Worm (Caenorhabditis elegans) whole organism, L4/young adult: ENCODE data around the gene arrd-17.

Experiments
- W03F9.2 ChIP-seq: fragments of 150-350 bp; optimal IDR thresholded peaks from 2 replicates; lab custom pipeline; 2014; ENCODE audit warnings: missing biosample characterization, missing genetic modification characterization
- dao-5 ChIP-seq: sonication (generic microtip); optimal IDR thresholded peaks from 2 replicates; lab custom pipeline; 2016; ENCODE audit warnings: missing genotype, missing genetic modification characterization, moderate library complexity, missing compliant biosample characterization
- him-1 ChIP-seq: sonication (generic microtip); optimal IDR thresholded peaks from 2 replicates; lab custom pipeline; 2016; ENCODE audit warnings: missing genotype, missing genetic modification reagents, missing genetic modification characterization, missing compliant biosample characterization

arrd-17 gene

DNA sequence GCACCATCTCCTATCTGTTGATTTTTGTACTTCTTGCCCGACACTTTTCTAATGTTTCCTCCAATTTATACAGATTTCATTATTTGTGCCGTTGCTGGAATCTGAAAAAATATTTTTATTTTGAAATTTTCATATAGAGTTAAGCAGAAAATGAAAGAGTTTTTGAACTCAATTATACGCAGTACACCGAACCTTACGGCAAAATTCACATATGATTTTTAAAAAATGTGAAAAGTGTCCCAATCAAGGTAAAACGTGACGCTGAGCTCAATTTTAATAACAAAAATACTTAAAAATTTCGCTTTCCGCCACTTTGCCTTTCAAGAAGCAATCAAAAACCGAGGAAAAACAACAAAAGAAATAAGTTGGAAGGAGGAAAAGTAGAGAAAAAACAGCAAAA is at the start of gene arrd-17:
TSS of gene arrd-17 (minus strand) at position 101 of the 400 bp plus-strand sequence.
- TF ChIP-seq him-1 (tag; lab: Kevin White, UChicago) (no peak), dao-5 (tag; lab: Kevin White, UChicago) (no peak), W03F9.2 (tag; lab: Kevin White, UChicago) (no peak)

DNA sequence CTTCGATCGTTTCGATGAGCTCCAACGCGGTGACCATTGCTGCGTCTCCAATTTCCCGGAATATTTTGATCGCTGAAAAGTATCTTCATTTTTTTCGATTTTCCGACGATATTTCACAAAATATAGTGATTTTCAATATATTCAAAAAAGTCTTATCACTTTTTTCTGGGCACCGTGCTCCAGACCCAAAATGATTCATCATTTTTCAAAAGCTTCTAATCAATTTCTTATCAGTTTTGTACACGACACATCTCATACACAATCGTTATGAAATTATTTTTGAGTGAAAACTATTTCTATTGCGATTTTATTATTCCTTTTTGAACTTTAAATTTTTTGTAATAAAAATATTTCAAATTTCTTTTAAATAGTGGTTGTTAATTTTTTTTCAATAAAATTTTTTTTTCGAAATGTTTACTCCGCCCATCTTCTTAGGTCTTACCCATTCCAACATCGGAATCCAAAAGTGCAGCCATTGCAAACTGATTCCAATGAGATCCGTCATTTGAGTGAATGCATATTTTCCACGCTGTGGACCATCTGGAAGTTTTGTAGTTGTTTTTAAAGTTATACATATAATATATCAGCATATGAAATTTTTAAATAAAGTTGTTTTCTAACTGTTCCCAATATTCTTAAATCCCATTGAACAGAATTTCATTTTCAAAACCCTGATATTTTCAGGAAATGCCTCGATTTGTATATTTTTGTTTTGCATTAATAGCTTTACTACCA is 48.3 kb upstream of the arrd-17 start, which contains the start of gene sid-2:
TSS of gene sid-2 (plus strand) at position 685 of the 735 bp plus-strand sequence.
- TF ChIP-seq him-1 (tag; lab: Kevin White, UChicago) (no peak), W03F9.2 (tag; lab: Kevin White, UChicago) (no peak), dao-5 (tag; lab: Kevin White, UChicago) (no peak)

DNA sequence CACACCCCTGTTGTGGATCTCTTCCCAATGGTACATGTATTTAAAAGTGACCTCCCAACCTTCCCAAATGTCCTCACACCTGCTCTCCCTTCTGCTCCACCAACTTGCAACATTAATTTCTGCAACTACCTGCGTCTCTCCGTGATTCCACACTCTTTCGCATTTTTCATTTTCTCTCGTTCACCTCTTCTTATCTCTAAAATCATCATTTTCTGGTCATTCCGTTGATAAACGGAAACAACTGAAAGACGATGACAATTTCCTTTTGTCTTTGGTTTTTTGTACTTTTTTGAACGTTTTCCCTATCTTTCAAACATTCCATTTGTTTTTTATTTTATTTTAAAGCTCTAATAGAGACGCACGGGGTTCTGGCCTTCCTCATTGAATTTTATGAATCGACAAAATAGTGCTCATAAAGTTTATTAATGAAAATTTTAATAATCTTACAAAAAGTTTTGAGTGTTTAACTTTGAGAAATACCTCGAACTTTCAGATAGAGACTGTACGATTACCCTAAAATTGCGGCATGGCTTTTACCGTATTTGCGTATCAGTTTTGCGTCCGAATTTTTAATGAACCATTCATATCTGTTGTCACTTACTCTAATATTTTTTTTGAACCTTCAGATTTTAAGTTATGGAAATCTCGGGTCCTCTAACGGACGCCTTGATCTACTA is 42.2 kb upstream of the arrd-17 start, which contains the start of gene aqp-11:
TSS of gene aqp-11 (plus strand) at position 627 of the 677 bp plus-strand sequence.
- TF ChIP-seq dao-5 (tag; lab: Kevin White, UChicago) (no peak), W03F9.2 (tag; lab: Kevin White, UChicago) (no peak), him-1 (tag; lab: Kevin White, UChicago) (no peak)

DNA sequence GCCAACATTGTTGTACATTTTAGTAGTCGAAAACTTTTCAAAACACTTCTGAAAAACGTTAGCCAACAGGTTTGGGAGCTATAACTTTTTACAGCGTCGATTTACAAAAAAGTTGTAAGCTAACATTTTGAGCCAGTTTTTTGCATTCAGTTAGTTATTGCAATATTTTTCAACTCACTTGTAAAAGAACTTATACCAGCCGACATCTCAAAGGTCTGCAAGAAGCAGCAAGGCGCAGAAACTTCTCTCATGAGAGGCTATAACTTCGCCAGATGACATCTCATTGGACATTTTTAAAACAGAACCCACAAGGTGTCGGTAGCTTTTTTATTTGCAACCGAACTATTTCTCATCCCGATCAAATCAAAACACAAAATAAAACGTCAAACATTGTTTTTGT is 38.9 kb upstream of the arrd-17 start:
- TF ChIP-seq dao-5 (tag; lab: Kevin White, UChicago) = no peak
- TF ChIP-seq him-1 (tag; lab: Kevin White, UChicago) = no peak
- no peak for TF ChIP-seq W03F9.2 (tag; lab: Kevin White, UChicago)

DNA sequence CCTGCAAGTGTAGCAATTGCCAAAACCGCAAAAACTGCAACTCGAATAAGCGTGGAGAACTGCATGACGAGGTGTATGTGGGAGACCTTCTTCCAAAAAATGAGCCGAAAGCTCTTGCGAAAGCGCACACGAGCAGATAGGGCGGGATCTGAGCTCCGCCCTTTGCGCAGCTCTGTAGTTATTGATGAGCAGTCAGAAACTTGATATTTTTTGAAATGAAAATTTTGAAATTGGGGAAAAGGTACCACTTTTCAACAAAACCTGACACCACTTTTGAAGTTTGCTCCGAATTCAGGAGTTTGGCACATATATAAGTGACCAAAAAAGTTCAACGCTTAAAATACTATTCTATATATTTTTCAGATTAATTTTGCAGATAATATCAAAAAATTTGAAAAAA is 37.1 kb upstream of the arrd-17 start, which contains the start of gene flp-15:
TSS of gene flp-15 (minus strand) at position 101 of the 400 bp plus-strand sequence.
- no peak for TF ChIP-seq W03F9.2 (tag; lab: Kevin White, UChicago)
- no peak for TF ChIP-seq dao-5 (tag; lab: Kevin White, UChicago)
- TF ChIP-seq him-1 (tag; lab: Kevin White, UChicago) = no peak

DNA sequence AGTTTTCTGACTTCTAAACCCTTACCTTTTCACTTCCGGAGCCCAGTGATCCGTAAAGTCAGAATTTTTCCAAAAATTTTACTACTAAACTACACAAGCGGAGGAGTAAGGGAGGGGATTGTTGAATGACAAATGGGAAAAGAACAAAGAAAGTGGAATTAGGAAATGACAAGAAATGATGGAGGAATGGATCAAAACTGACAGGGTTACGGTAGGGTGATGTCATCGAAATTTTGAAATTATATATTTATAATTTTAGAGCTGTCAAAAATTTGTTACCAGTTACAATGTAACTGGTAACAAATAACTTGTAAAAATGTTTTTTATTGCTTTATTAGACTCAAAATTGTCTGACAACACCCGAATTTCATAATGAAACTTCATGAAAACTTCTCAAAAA is 35.8 kb upstream of the arrd-17 start:
- TF ChIP-seq W03F9.2 (tag; lab: Kevin White, UChicago) (no peak), dao-5 (tag; lab: Kevin White, UChicago) (no peak), him-1 (tag; lab: Kevin White, UChicago) (no peak)

DNA sequence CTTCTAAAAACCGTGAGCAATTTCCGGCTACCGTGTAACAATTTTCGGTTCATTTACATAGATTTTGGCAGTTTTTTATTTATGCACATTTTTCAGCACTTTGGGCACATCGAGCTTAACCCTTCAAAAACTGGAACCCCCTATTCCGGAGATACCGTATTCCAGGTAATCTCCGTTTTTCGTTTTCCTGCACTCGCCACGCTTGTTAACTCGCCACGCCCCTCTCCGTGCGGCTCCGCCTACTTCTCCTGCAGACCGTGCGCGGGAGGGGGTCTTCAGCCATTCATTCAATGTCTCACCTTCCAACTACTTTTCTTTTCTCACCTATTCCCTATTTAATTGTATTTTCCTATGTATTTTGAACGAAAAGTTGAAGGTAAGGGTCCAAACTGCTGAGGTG is 29.5 kb upstream of the arrd-17 start:
- no peak for TF ChIP-seq him-1 (tag; lab: Kevin White, UChicago)
- TF ChIP-seq W03F9.2 (tag; lab: Kevin White, UChicago) = no peak
- TF ChIP-seq dao-5 (tag; lab: Kevin White, UChicago) = no peak

DNA sequence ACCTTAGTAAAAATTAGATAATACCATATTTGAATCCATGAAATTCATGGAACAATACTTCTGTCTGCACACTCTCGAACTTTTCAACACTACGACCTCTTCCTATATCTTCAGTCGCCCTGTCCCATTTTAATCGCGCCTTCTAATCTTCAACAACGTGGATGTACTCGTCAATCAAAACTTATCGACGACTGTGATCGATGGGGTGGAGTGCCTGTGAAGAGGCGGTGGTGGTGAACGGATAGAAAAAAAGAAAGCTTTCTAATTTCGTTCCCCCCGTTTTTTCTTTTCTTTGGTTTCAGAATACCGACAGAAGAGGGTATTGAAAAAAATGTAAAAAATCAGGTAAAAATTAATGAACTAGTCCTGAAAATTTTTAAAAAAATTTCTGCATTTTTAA is 28.4 kb upstream of the arrd-17 start:
- TF ChIP-seq him-1 (tag; lab: Kevin White, UChicago) = no peak
- no peak for TF ChIP-seq W03F9.2 (tag; lab: Kevin White, UChicago)
- no peak for TF ChIP-seq dao-5 (tag; lab: Kevin White, UChicago)

DNA sequence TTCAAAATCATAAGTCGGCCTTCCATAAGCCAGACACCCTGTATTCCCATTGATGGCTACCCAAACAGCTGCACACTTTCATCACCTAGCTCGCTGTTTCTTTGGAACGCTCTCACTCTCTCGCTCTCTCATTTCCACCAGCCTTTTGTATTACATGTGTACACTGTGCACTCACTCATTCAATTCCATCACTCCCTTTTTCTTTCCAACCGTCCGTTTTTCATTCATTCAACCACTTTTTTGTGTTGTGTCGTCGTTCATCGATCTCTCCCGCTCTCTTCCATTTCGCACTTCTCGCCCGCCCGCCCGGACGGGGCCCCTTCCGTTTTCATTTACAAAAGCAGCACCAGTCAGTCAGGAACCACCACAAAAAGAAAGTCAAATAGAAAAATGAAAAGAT is 27.4 kb upstream of the arrd-17 start:
- TF ChIP-seq dao-5 (tag; lab: Kevin White, UChicago) (no peak), him-1 (tag; lab: Kevin White, UChicago) (no peak), W03F9.2 (tag; lab: Kevin White, UChicago) (no peak)

DNA sequence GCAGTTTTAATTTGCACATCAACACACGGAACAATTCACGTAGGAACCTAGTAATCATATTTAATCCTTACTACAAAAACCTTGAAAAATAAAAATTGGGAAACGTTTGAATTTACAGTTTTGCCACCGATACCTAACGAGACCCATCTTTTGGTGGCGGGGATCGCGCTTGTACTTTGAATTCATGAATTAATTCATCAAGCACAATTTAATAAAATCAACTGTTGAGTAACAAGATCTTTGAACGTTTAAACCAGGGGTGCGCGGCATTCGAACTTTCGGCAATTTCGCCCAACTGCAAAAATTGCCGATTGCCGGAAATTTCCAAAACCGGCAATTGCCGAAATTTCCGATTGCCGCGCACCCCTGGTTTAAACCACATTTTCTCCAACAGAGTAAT is 26.1 kb upstream of the arrd-17 start:
- no peak for TF ChIP-seq him-1 (tag; lab: Kevin White, UChicago)
- no peak for TF ChIP-seq W03F9.2 (tag; lab: Kevin White, UChicago)
- no peak for TF ChIP-seq dao-5 (tag; lab: Kevin White, UChicago)

DNA sequence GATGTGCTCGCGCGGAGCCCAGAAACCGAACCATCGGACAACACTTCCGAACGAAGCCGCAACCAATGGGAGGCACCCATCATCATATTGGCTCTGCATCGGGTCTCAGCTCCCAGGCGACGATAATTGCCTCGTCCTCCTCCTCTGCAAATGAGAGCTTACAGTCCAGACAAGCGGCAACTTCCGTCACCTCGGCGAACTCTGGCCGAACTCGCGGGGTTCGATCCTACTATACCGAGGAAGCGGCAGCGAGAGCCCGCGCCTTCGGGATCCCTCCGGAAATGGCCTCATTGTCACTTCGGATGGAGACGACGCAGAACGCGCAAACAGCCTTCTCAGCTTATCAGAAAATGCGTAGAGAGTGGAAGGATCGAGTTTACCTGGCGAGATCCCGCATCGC is 24.3 kb upstream of the arrd-17 start:
- TF ChIP-seq dao-5 (tag; lab: Kevin White, UChicago) (no peak), him-1 (tag; lab: Kevin White, UChicago) (no peak), W03F9.2 (tag; lab: Kevin White, UChicago) (no peak)

DNA sequence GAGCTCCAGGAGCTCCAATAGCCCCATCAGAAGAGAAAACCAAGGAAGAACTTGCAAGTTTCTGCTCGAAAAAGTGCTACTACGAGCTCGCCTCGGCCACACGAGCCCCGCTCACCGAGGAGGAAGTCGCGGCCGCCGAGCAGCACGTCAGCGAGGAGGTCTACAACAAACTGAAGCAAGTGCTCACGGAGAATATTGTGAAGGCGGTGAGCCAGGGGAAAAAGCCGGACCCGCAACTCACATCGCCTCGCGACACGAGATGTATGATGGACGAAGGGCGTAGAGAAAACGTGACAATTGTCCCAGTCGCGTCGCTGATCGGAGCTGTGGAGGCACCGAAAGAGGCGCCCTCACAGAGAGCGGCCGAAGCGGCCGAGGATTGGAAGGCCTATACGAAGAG is 22.1 kb upstream of the arrd-17 start:
- TF ChIP-seq him-1 (tag; lab: Kevin White, UChicago) (no peak), W03F9.2 (tag; lab: Kevin White, UChicago) (no peak), dao-5 (tag; lab: Kevin White, UChicago) (no peak)

DNA sequence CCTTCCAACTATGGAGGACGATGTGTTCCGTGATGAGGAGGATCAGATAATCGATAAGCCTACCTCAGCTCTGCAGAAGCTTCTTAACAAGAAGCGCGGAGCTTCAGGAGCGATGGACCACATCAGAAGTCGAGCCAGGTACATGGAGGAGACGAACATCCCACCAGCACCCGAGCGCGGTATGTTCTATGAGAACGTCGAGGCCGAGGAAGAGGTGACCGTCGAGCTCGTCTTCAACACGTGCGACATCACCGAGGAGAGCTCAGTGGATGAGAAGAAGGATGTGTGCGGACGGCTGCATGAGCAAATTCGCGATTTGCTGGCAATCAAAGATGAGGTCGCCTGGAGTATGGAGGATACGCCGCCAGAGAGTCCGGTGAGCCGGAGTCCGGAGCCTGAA is 21.4 kb upstream of the arrd-17 start:
- TF ChIP-seq him-1 (tag; lab: Kevin White, UChicago) = no peak
- no peak for TF ChIP-seq W03F9.2 (tag; lab: Kevin White, UChicago)
